Worm (Caenorhabditis elegans) whole organism, mixed stage, embryonic: ENCODE measurements around the gene sel-9.

Experiments used
- bed-3 ChIP-seq: fragments of 200-800 bp; sonication (Bioruptor generic); optimal IDR thresholded peaks from 3 replicates; lab custom pipeline; 2018; ENCODE audit warnings: mild to moderate bottlenecking, missing genetic modification characterization, moderate library complexity, missing compliant biosample characterization
- ces-1 ChIP-seq: fragments of 150-350 bp; optimal IDR thresholded peaks from 2 replicates; lab custom pipeline; 2014; ENCODE audit warnings: missing biosample characterization, missing genetic modification reagents, missing genetic modification characterization
- cnd-1 ChIP-seq: fragments of 200-800 bp; sonication (Bioruptor generic); optimal IDR thresholded peaks from 2 replicates; lab custom pipeline; 2018; ENCODE audit warnings: mild to moderate bottlenecking, missing genetic modification characterization, missing compliant biosample characterization
- elt-1 ChIP-seq: sonication (generic microtip); optimal IDR thresholded peaks from 2 replicates; lab custom pipeline; 2017; ENCODE audit warnings: missing genetic modification characterization, mild to moderate bottlenecking, missing compliant biosample characterization, antibody characterized with exemption, moderate library complexity, borderline replicate concordance; ENCODE audit not compliant: insufficient read depth
- elt-3 ChIP-seq: fragments of 150-350 bp; optimal IDR thresholded peaks from 2 replicates; lab custom pipeline; 2014; ENCODE audit warnings: missing biosample characterization, missing genetic modification characterization
- ham-2 ChIP-seq: fragments of 200-800 bp; sonication (Bioruptor generic); optimal IDR thresholded peaks from 2 replicates; lab custom pipeline; 2018; ENCODE audit warnings: mild to moderate bottlenecking, missing genetic modification characterization, missing compliant biosample characterization
- nhr-12 ChIP-seq: fragments of 150-350 bp; optimal IDR thresholded peaks from 2 replicates; lab custom pipeline; 2014; ENCODE audit warnings: missing biosample characterization, missing genetic modification characterization
- nhr-2 ChIP-seq: fragments of 150-350 bp; optimal IDR thresholded peaks from 2 replicates; lab custom pipeline; 2014; ENCODE audit warnings: missing biosample characterization, missing genetic modification characterization
- nhr-76 ChIP-seq: sonication (generic microtip); optimal IDR thresholded peaks from 2 replicates; lab custom pipeline; 2017; ENCODE audit warnings: missing biosample characterization, missing genetic modification characterization
- pha-4 ChIP-seq: fragments of 150-350 bp; optimal IDR thresholded peaks from 2 replicates; lab custom pipeline; 2018; ENCODE audit warnings: missing biosample characterization, missing genetic modification reagents, missing genetic modification characterization
- snpc-4 ChIP-seq: fragments of 150-350 bp; optimal IDR thresholded peaks from 2 replicates; lab custom pipeline; 2014; ENCODE audit warnings: missing biosample characterization, missing genetic modification characterization
- unc-62 ChIP-seq: fragments of 150-350 bp; optimal IDR thresholded peaks from 2 replicates; lab custom pipeline; 2014; ENCODE audit warnings: missing biosample characterization, missing genetic modification reagents, missing genetic modification characterization

DNA sequence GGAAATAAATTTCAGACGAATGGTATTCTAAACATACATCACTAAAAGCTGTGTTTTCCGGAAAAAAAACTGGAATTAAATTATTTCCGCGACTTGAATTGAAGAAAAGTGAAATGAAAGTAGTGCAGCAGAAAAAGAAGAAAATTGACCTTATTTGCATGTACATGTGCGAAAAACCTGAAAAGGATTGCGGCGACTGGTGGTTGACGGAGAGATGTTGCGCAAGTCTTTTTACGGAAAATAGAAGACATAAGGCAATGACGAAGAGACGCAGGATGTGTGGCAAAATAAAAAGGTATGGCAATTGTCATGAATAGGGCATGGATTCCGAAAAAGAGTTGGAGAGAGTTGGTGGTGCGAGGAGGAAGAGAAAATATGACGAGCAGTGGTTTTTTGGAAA is 47.4 kb downstream of the sel-9 start:
- TF ChIP-seq elt-3 (no peak), nhr-76 (no peak), snpc-4 (tag; lab: Kevin White, UChicago) (no peak), nhr-2 (no peak), elt-1 (tag; lab: Kevin White, UChicago) (no peak), ham-2 (no peak), ces-1 (GFP tag; lab: Kevin White, UChicago) (no peak), cnd-1 (tag; lab: Kevin White, UChicago) (no peak), unc-62 (GFP tag; lab: Kevin White, UChicago) (no peak), nhr-12 (no peak), bed-3 (GFP tag; lab: Kevin White, UChicago) (no peak), pha-4 (tag; lab: Kevin White, UChicago) (no peak)
